Worm (Caenorhabditis elegans): ENCODE results near the gene str-8.

- TF ChIP-seq pha-4 (tag; optimal IDR thresholded peaks at IDR 0.05): no peak
- no peak for TF ChIP-seq C06A6.2 (GFP tag; conservative IDR thresholded peaks at IDR 0.05)
- no peak for TF ChIP-seq unc-62 (GFP tag; optimal IDR thresholded peaks at IDR 0.05)
- TF ChIP-seq mes-4 (tag; optimal IDR thresholded peaks at IDR 0.05): no peak
- no peak for TF ChIP-seq ama-1 (optimal IDR thresholded peaks at IDR 0.05)
- TF ChIP-seq ama-1 (GFP tag; optimal IDR thresholded peaks at IDR 0.05): no peak
- no peak for TF ChIP-seq chd-7 (tag; optimal IDR thresholded peaks at IDR 0.05)
- no peak for TF ChIP-seq ceh-27 (GFP tag; optimal IDR thresholded peaks at IDR 0.05)
- TF ChIP-seq hlh-12 (tag; optimal IDR thresholded peaks at IDR 0.05): no peak
- no peak for TF ChIP-seq B0035.1 (tag; optimal IDR thresholded peaks at IDR 0.05)
- no peak for TF ChIP-seq sea-2 (GFP tag; IDR thresholded peaks at IDR 0.05)
These were observed 32.9 kb upstream of the str-8 start, which contains the start of gene srh-140 for ce11 chrV:15721888-15722287.

Data from whole organism, young adult.